Worm (Caenorhabditis elegans): ENCODE data around the gene Y7A5A.13.
A peak's percentile ranks its signal among the peaks of the same experiment; 100 is the strongest.

- TF ChIP-seq lsy-2 (tag; optimal IDR thresholded peaks at IDR 0.05): no peak
- TF ChIP-seq ztf-7 (tag; optimal IDR thresholded peaks at IDR 0.05): no peak
- no peak; the same call in 1 of the 2 replicates for TF ChIP-seq dmd-6 (GFP tag; IDR thresholded peaks at IDR 0.05)
- TF ChIP-seq nhr-237 (tag; optimal IDR thresholded peaks at IDR 0.05): no peak
- no peak for TF ChIP-seq cey-2 (tag; optimal IDR thresholded peaks at IDR 0.05; ENCODE audit: borderline replicate concordance, insufficient read depth)
- TF ChIP-seq pha-4 (GFP tag; IDR thresholded peaks at IDR 0.05): peak; percentile 19; the same call in 1 of the 2 replicates
- no peak for TF ChIP-seq pha-4 (tag; optimal IDR thresholded peaks at IDR 0.05)
- TF ChIP-seq attf-4 (tag; optimal IDR thresholded peaks at IDR 0.05): no peak
- no peak for TF ChIP-seq lin-13 (GFP tag; optimal IDR thresholded peaks at IDR 0.05)
- TF ChIP-seq egl-27 (tag; optimal IDR thresholded peaks at IDR 0.05): no peak
- TF ChIP-seq F37D6.2 (tag; optimal IDR thresholded peaks at IDR 0.05): no peak
- 0 out of 2 replicates have a peak, but pooled peaks have one; percentile 20 for TF ChIP-seq php-3 (GFP tag; IDR thresholded peaks at IDR 0.05)
- no peak for TF ChIP-seq fos-1 (tag; optimal IDR thresholded peaks at IDR 0.05)
- no peak for TF ChIP-seq ama-1 (optimal IDR thresholded peaks at IDR 0.05)
- no peak for TF ChIP-seq nhr-11 (tag; optimal IDR thresholded peaks at IDR 0.05)
Observed at ce11 chrX:15747814-15748213, 25.8 kb upstream of the Y7A5A.13 start.

Data from whole organism, L4 larva.